Worm (Caenorhabditis elegans): Measurements from ENCODE around the gene K02E7.10.

DNA sequence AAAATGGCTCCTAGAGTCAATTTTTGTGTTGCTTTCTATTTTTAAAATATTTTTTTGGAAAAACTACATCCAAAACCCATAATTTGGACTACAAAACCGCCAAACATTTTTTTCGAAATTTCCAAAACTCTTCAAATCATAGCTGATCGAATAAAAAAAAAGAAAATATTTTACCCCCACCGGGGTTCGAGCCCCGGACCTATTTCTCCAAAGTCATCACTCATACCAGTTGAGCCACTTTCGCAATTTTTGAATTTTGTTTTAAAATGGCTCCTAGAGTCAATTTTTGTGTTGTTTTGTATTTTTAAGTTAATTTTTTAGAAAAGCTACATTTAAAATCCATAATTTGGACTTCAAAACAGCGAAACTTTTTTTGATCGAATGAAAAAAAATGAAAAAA lies 18.7 kb upstream of the K02E7.10 start:
- TF ChIP-seq zag-1 (tag; optimal IDR thresholded peaks at IDR 0.05), result no peak
- no peak for TF ChIP-seq Y116A8C.19 (tag; optimal IDR thresholded peaks at IDR 0.05; ENCODE audit: borderline replicate concordance)
- TF ChIP-seq fos-1 (tag; optimal IDR thresholded peaks at IDR 0.05), result no peak
- no peak for TF ChIP-seq pqm-1 (tag; optimal IDR thresholded peaks at IDR 0.05)
- no peak for TF ChIP-seq skn-1 (tag; optimal IDR thresholded peaks at IDR 0.05)
- no peak for TF ChIP-seq nhr-12 (tag; optimal IDR thresholded peaks at IDR 0.05)
- no peak for TF ChIP-seq nhr-28 (tag; optimal IDR thresholded peaks at IDR 0.05)

All from whole organism, L1 larva.